Worm (Caenorhabditis elegans): Measurements from ENCODE around the gene Y51A2D.21.

ce11 chrV:18581393-18582113, 9.9 kb downstream of the Y51A2D.21 start:
- TF ChIP-seq nhr-28 (tag; optimal IDR thresholded peaks at IDR 0.05), result no peak
- no peak for TF ChIP-seq nhr-237 (tag; optimal IDR thresholded peaks at IDR 0.05)
- TF ChIP-seq nhr-2 (tag; optimal IDR thresholded peaks at IDR 0.05), result no peak
- no peak for TF ChIP-seq ces-1 (GFP tag; optimal IDR thresholded peaks at IDR 0.05)
- TF ChIP-seq nhr-12 (tag; optimal IDR thresholded peaks at IDR 0.05), result no peak
- no peak for TF ChIP-seq nhr-76 (tag; optimal IDR thresholded peaks at IDR 0.05)
- peak; percentile 98 for TF ChIP-seq unc-62 (GFP tag; optimal IDR thresholded peaks at IDR 0.05)
- TF ChIP-seq pha-4 (tag; optimal IDR thresholded peaks at IDR 0.05), result no peak
- no peak for TF ChIP-seq snpc-4 (tag; optimal IDR thresholded peaks at IDR 0.05)

Data from whole organism, mixed stage, embryonic.